Fruit fly (Drosophila melanogaster) whole organism, embryonic: ENCODE results near the gene CG31717.
A peak's percentile ranks its signal among the peaks of the same experiment; 100 is the strongest.

Experiments
- CG11093 ChIP-seq: fragments of 200-800 bp; sonication (Bioruptor generic); IDR thresholded peaks from 3 replicates; pipeline ENCODE4 v1.3.6; 2022; ENCODE audit warnings: missing biosample characterization, missing genetic modification characterization
- CG6254 ChIP-seq: fragments of 200-800 bp; sonication (Bioruptor generic); optimal IDR thresholded peaks from 3 replicates; lab custom pipeline; 2017; ENCODE audit warnings: mild to moderate bottlenecking, missing biosample characterization, missing genetic modification reagents, missing genetic modification characterization
- CG8478 ChIP-seq: fragments of >200 bp; optimal IDR thresholded peaks from 2 replicates; lab custom pipeline; 2018
- Nf-YC ChIP-seq: fragments of 200-800 bp; optimal IDR thresholded peaks from 3 replicates; lab custom pipeline; 2019; ENCODE audit warnings: missing biosample characterization, mild to moderate bottlenecking, missing genetic modification characterization, moderate library complexity
- NfI ChIP-seq: fragments of 200-800 bp; sonication (Bioruptor generic); optimal IDR thresholded peaks from 3 replicates; lab custom pipeline; 2018; ENCODE audit warnings: missing biosample characterization, mild to moderate bottlenecking, missing genetic modification characterization, moderate library complexity
- zen2 ChIP-seq: fragments of 200-800 bp; sonication (Bioruptor generic); IDR thresholded peaks from 3 replicates; pipeline ENCODE4 v1.3.6; 2022; ENCODE audit warnings: missing biosample characterization, missing genetic modification characterization; ENCODE audit not compliant: partially characterized antibody

dm6 chr2L:10220501-10221386 lies 29.8 kb upstream of the CG31717 start, which contains the start of the genes Npc1a and Prosalpha6:
- TF ChIP-seq zen2 (GFP tag; lab: Robert Waterston, UW) (no peak; the same call in 2 of the 3 replicates), CG6254 (peak; percentile 53), CG11093 (GFP tag; lab: Robert Waterston, UW) (no peak), CG8478 (lab: Kevin White, UChicago) (no peak), Nf-YC (tag; lab: Kevin White, UChicago) (peak; percentile 30), NfI (GFP tag; lab: Kevin White, UChicago) (no peak)
